Worm (Caenorhabditis elegans) whole organism, L2 larva: ENCODE data around the gene T25B9.1.

Experiments
- C34F6.9 ChIP-seq: fragments of 150-350 bp; optimal IDR thresholded peaks from 2 replicates; lab custom pipeline; 2014; ENCODE audit warnings: missing biosample characterization, missing genetic modification characterization
- F13H6.1 ChIP-seq: sonication (generic microtip); optimal IDR thresholded peaks from 2 replicates; lab custom pipeline; 2016; ENCODE audit warnings: missing genetic modification characterization, missing compliant biosample characterization
- R02D3.7 ChIP-seq: fragments of 150-350 bp; optimal IDR thresholded peaks from 2 replicates; lab custom pipeline; 2014; ENCODE audit warnings: missing biosample characterization, missing genetic modification characterization
- Y55F3AM.14 ChIP-seq: fragments of 200-800 bp; sonication (Bioruptor generic); optimal IDR thresholded peaks from 2 replicates; lab custom pipeline; 2018; ENCODE audit warnings: mild to moderate bottlenecking, missing genetic modification characterization, missing compliant biosample characterization
- alr-1 ChIP-seq: fragments of 150-350 bp; optimal IDR thresholded peaks from 2 replicates; lab custom pipeline; 2014; ENCODE audit warnings: missing biosample characterization, missing genetic modification characterization
- aly-2 ChIP-seq: fragments of 150-350 bp; optimal IDR thresholded peaks from 2 replicates; lab custom pipeline; 2014; ENCODE audit warnings: missing biosample characterization, missing genetic modification characterization
- ama-1 ChIP-seq: fragments of 150-350 bp; optimal IDR thresholded peaks from 2 replicates; lab custom pipeline; 2018; ENCODE audit warnings: inconsistent platforms
- blmp-1 ChIP-seq: sonication (generic microtip); optimal IDR thresholded peaks from 2 replicates; lab custom pipeline; 2017; ENCODE audit warnings: missing genetic modification characterization, mild to moderate bottlenecking, missing compliant biosample characterization, antibody characterized with exemption, moderate library complexity; ENCODE audit not compliant: insufficient read depth
- ceh-16 ChIP-seq: fragments of 150-350 bp; optimal IDR thresholded peaks from 2 replicates; lab custom pipeline; 2014; ENCODE audit warnings: missing biosample characterization, missing genetic modification characterization
- ceh-82 ChIP-seq: fragments of 150-350 bp; optimal IDR thresholded peaks from 2 replicates; lab custom pipeline; 2014; ENCODE audit warnings: missing biosample characterization, missing genetic modification characterization
- crh-2 ChIP-seq: sonication (generic microtip); optimal IDR thresholded peaks from 2 replicates; lab custom pipeline; 2017; ENCODE audit warnings: missing biosample characterization, missing genetic modification characterization
- egl-27 ChIP-seq: sonication (generic microtip); optimal IDR thresholded peaks from 3 replicates; lab custom pipeline; 2017; ENCODE audit warnings: missing biosample characterization, missing genetic modification reagents, missing genetic modification characterization
- elt-1 ChIP-seq: fragments of 150-350 bp; optimal IDR thresholded peaks from 2 replicates; lab custom pipeline; 2014; ENCODE audit warnings: missing biosample characterization, missing genetic modification characterization
- elt-3 ChIP-seq: sonication (generic microtip); optimal IDR thresholded peaks from 2 replicates; lab custom pipeline; 2017; ENCODE audit warnings: missing biosample characterization, missing genetic modification characterization
- fos-1 ChIP-seq: fragments of 150-350 bp; optimal IDR thresholded peaks from 2 replicates; lab custom pipeline; 2014; ENCODE audit warnings: missing biosample characterization, missing genetic modification characterization
- gmeb-1 ChIP-seq: fragments of 150-350 bp; optimal IDR thresholded peaks from 2 replicates; lab custom pipeline; 2014; ENCODE audit warnings: missing biosample characterization, missing genetic modification characterization
- lin-11 ChIP-seq: fragments of 150-350 bp; sonication (generic microtip); optimal IDR thresholded peaks from 2 replicates; lab custom pipeline; 2014; ENCODE audit warnings: missing biosample characterization, missing genetic modification characterization, inconsistent platforms, mixed read lengths
- lsy-2 ChIP-seq, 2 experiments: fragments of 150-350 bp in 1 of 2; sonication (generic microtip) in 1 of 2; optimal IDR thresholded peaks; 2 replicates each; lab custom pipeline; 2014 to 2017; ENCODE audit warnings: missing biosample characterization in 2 of 2, missing genetic modification characterization in 2 of 2
- mab-5 ChIP-seq: fragments of 150-350 bp; optimal IDR thresholded peaks from 2 replicates; lab custom pipeline; 2014; ENCODE audit warnings: missing biosample characterization, missing genetic modification characterization
- mbf-1 ChIP-seq: sonication (generic microtip); optimal IDR thresholded peaks from 2 replicates; lab custom pipeline; 2017; ENCODE audit warnings: missing biosample characterization, missing genetic modification characterization
- mdl-1 ChIP-seq, 2 experiments: fragments of 150-350 bp in 1 of 2; sonication (generic microtip) in 1 of 2; optimal IDR thresholded peaks; 2 replicates each; lab custom pipeline; 2017; ENCODE audit warnings: missing biosample characterization in 2 of 2, missing genetic modification characterization in 2 of 2
- nhr-11 ChIP-seq: fragments of 150-350 bp; optimal IDR thresholded peaks from 2 replicates; lab custom pipeline; 2014; ENCODE audit warnings: missing biosample characterization, missing genetic modification characterization
- nhr-12 ChIP-seq: fragments of 150-350 bp; optimal IDR thresholded peaks from 2 replicates; lab custom pipeline; 2014; ENCODE audit warnings: missing biosample characterization, missing genetic modification characterization
- nhr-129 ChIP-seq: fragments of 150-350 bp; optimal IDR thresholded peaks from 2 replicates; lab custom pipeline; 2014; ENCODE audit warnings: missing biosample characterization, missing genetic modification characterization
- nhr-21 ChIP-seq: fragments of 150-350 bp; optimal IDR thresholded peaks from 2 replicates; lab custom pipeline; 2014; ENCODE audit warnings: missing biosample characterization, missing genetic modification characterization
- nhr-23 ChIP-seq: fragments of 150-350 bp; optimal IDR thresholded peaks from 2 replicates; lab custom pipeline; 2014; ENCODE audit warnings: missing biosample characterization, missing genetic modification reagents, missing genetic modification characterization
- nhr-237 ChIP-seq: fragments of 150-350 bp; optimal IDR thresholded peaks from 2 replicates; lab custom pipeline; 2014; ENCODE audit warnings: missing biosample characterization, missing genetic modification characterization
- nhr-25 ChIP-seq: fragments of 150-350 bp; sonication (generic microtip); optimal IDR thresholded peaks from 3 replicates; lab custom pipeline; 2014; ENCODE audit warnings: missing biosample characterization, missing genetic modification characterization
- nhr-6 ChIP-seq: fragments of 150-350 bp; optimal IDR thresholded peaks from 2 replicates; lab custom pipeline; 2014; ENCODE audit warnings: missing biosample characterization, missing genetic modification characterization
- nhr-77 ChIP-seq: fragments of 150-350 bp; optimal IDR thresholded peaks from 2 replicates; lab custom pipeline; 2014; ENCODE audit warnings: missing biosample characterization, missing genetic modification characterization
- sem-4 ChIP-seq: fragments of 150-350 bp; optimal IDR thresholded peaks from 2 replicates; lab custom pipeline; 2014; ENCODE audit warnings: missing biosample characterization, missing genetic modification reagents, missing genetic modification characterization
- skn-1 ChIP-seq: sonication (generic microtip); optimal IDR thresholded peaks from 2 replicates; lab custom pipeline; 2017; ENCODE audit warnings: missing biosample characterization, missing genetic modification characterization
- sma-3 ChIP-seq: sonication (generic microtip); optimal IDR thresholded peaks from 2 replicates; lab custom pipeline; 2016; ENCODE audit warnings: missing genetic modification reagents, missing genetic modification characterization, missing compliant biosample characterization
- sma-9 ChIP-seq, 2 experiments: fragments of 150-350 bp in 1 of 2; sonication (generic microtip) in 1 of 2; optimal IDR thresholded peaks; 2 replicates each; lab custom pipeline; 2014 to 2016; ENCODE audit warnings: missing genetic modification characterization in 2 of 2, mild to moderate bottlenecking in 1 of 2, missing biosample characterization in 1 of 2, missing compliant biosample characterization in 1 of 2, missing genetic modification reagents in 1 of 2, moderate library complexity in 1 of 2
- snpc-4 ChIP-seq: fragments of 150-350 bp; optimal IDR thresholded peaks from 2 replicates; lab custom pipeline; 2014; ENCODE audit warnings: missing biosample characterization, missing genetic modification characterization
- unc-39 ChIP-seq: fragments of 150-350 bp; optimal IDR thresholded peaks from 2 replicates; lab custom pipeline; 2014; ENCODE audit warnings: missing biosample characterization, missing genetic modification characterization
- unc-55 ChIP-seq: fragments of 150-350 bp; sonication (generic microtip); optimal IDR thresholded peaks from 3 replicates; lab custom pipeline; 2014; ENCODE audit warnings: missing biosample characterization, missing genetic modification reagents, missing genetic modification characterization
- unc-62 ChIP-seq: fragments of 150-350 bp; optimal IDR thresholded peaks from 2 replicates; lab custom pipeline; 2014; ENCODE audit warnings: missing biosample characterization, missing genetic modification reagents, missing genetic modification characterization
- ztf-4 ChIP-seq: fragments of 150-350 bp; optimal IDR thresholded peaks from 2 replicates; lab custom pipeline; 2014; ENCODE audit warnings: missing biosample characterization, missing genetic modification characterization

Gene T25B9.1

DNA sequence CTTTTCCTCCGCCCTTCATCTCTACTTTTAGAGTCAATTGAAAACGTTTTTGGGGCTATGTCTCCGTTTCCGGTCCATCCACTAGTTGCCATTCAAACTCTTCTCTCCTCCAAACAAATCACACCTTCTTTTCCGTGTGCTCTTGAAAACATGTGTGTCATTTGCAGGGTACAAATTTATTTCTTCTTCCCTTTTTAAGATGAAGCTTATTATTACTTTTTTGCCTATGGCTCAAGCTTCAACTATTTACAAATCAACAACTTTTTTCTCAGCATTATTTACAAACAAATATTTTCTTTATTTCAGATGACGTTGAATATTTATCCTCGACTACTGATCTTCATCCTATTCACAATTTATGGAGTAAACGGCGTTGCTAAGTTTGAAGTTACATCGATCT lies 5.5 kb downstream of the T25B9.1 start, which contains the start of gene T25B9.3:
TSS of gene T25B9.3 (plus strand) at position 301 of the 400 bp plus-strand sequence.
- no peak for TF ChIP-seq snpc-4
- no peak for TF ChIP-seq mab-5
- TF ChIP-seq nhr-12 (tag; lab: Kevin White, UChicago): no peak
- no peak for TF ChIP-seq elt-1 (tag; lab: Kevin White, UChicago)
- TF ChIP-seq unc-62: no peak
- TF ChIP-seq skn-1 (tag; lab: Kevin White, UChicago): no peak
- TF ChIP-seq C34F6.9 (tag; lab: Kevin White, UChicago): no peak
- no peak for TF ChIP-seq mdl-1 (tag; optimal IDR thresholded peaks at IDR 0.05; lab: Kevin White, UChicago)
- TF ChIP-seq alr-1: no peak
- TF ChIP-seq nhr-11 (tag; lab: Kevin White, UChicago): no peak
- no peak for TF ChIP-seq F13H6.1 (tag; lab: Kevin White, UChicago)
- TF ChIP-seq ztf-4 (tag; lab: Kevin White, UChicago): no peak
- TF ChIP-seq nhr-237 (tag; lab: Kevin White, UChicago): no peak
- TF ChIP-seq sma-3 (GFP tag; lab: Kevin White, UChicago): no peak
- TF ChIP-seq ceh-82 (tag; lab: Kevin White, UChicago): no peak
- no peak for TF ChIP-seq nhr-77
- no peak for TF ChIP-seq sem-4 (tag; lab: Kevin White, UChicago)
- TF ChIP-seq nhr-129 (tag; lab: Kevin White, UChicago): no peak
- TF ChIP-seq sma-9 (GFP tag; optimal IDR thresholded peaks at IDR 0.05; lab: Kevin White, UChicago): no peak
- TF ChIP-seq sma-9 (tag; optimal IDR thresholded peaks at IDR 0.05; lab: Kevin White, UChicago): no peak
- no peak for TF ChIP-seq ama-1 (lab: Kevin White, UChicago)
- TF ChIP-seq, all 48 proteins: peak for 0

DNA sequence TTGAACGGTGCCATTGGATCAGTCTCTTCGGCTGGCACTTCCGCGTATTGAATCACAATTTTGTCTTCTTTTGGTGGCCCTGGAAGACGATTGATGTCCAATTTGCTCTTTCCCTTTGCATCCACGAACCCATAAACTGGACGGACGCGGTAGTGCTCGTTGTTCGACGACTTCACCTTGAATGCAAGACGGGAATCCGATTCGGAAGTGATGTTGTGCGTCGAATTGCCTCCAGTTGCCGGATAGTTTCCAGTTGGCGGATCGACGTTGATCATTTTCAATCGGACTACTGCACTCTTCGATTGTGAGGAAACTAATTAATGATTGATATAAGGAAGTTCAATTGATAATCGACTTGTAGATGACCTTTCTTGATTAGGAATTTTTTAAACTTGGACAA lies 11.6 kb downstream of the T25B9.1 start, which contains the start of gene ssp-34:
TSS of gene ssp-34 (minus strand) at position 275 of the 400 bp plus-strand sequence.
- no peak for TF ChIP-seq sem-4 (tag; lab: Kevin White, UChicago)
- TF ChIP-seq nhr-237 (tag; lab: Kevin White, UChicago): no peak
- no peak for TF ChIP-seq lin-11
- no peak for TF ChIP-seq aly-2 (tag; lab: Kevin White, UChicago)
- no peak for TF ChIP-seq elt-3
- TF ChIP-seq Y55F3AM.14: no peak
- TF ChIP-seq nhr-129 (tag; lab: Kevin White, UChicago): no peak
- no peak for TF ChIP-seq mdl-1 (tag; optimal IDR thresholded peaks at IDR 0.05; lab: Kevin White, UChicago)
- no peak for TF ChIP-seq ceh-16 (tag; lab: Kevin White, UChicago)
- TF ChIP-seq skn-1 (tag; lab: Kevin White, UChicago): no peak
- no peak for TF ChIP-seq sma-3 (GFP tag; lab: Kevin White, UChicago)
- no peak for TF ChIP-seq blmp-1
- TF ChIP-seq elt-1 (tag; lab: Kevin White, UChicago): no peak
- TF ChIP-seq gmeb-1 (tag; lab: Kevin White, UChicago): no peak
- no peak for TF ChIP-seq R02D3.7 (tag; lab: Kevin White, UChicago)

DNA sequence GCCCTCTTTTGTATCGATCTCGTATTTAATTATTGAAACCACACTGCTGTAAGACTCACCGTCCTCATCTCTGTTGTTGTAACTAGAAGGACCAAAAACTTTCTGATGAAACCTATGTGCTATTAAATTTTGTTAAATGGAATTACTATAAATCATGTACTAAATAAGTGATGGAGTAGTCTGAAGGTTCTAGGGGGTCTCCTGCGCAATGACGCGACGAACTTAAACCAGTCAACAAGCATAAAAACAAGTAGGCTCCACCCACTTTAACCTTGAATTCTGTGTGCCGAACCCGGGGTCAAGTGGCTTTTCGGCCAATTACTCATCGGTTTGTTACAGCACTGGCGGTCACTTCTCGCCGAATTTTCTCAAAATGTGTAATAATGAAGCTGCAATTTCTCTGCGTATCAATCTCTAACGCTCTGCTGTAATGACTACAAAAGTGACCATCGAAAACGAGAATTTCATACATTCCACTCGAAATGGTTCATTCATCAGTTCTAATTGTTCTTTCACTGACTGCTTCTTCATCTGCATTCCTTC lies 12.9 kb downstream of the T25B9.1 start, which contains the start of gene grl-21:
TSS of gene grl-21 (plus strand) at position 464 of the 543 bp plus-strand sequence.
- TF ChIP-seq nhr-12 (tag; lab: Kevin White, UChicago) (no peak), nhr-25 (tag; lab: Kevin White, UChicago) (peak; percentile 76), unc-39 (tag; lab: Kevin White, UChicago) (no peak), aly-2 (tag; lab: Kevin White, UChicago) (no peak), mdl-1 (tag; optimal IDR thresholded peaks at IDR 0.05; lab: Kevin White, UChicago) (no peak), nhr-237 (tag; lab: Kevin White, UChicago) (no peak), skn-1 (tag; lab: Kevin White, UChicago) (no peak)

DNA sequence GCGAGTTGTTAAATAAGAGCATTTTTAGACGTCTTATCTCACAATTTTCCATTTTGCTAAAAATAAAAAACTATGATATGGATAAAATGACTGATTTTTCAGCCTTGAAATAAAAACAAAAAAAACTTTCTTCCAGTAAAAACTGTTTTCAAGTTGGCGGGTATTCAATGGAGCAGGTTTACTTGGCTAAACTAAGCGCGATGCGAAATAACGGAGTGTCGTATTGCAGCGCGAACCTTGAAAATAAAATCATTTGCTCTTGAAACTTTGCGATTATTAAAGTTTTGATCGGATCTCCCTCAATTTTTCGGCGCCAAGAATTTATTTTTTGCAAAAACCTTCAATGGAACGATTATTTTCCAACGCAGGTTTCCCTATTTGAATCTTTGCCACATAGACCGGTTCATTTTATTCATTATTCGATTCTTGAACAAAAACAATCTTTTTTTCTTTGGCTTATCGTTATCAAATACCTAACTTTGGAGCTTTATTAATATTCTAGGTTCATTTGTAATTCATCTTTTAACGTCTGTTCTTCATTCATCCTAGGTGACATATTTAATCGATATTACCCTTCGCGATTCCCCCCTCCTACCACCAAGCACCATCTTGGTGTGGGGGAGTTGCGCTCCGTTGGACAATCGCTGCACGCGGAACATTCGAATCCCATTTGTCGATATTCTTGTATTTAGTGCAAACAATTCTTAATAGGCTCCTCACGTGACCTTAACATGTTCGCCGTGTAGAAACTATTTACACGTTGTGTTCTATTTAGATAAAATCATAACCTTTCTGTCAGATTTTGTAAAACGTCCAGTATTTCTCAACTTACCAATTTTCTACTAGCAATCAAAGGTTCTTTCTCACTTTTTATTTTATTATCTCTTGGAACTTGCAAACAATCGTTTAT lies 15.2 kb downstream of the T25B9.1 start, which contains the start of the genes orc-5 and cyb-1:
TSS of gene orc-5 (minus strand) at position 62 of the 910 bp plus-strand sequence.
TSS of gene cyb-1 (plus strand) at position 690 of the 910 bp plus-strand sequence.
- TF ChIP-seq nhr-25 (tag; lab: Kevin White, UChicago): peak; percentile 67
- TF ChIP-seq nhr-11 (tag; lab: Kevin White, UChicago): no peak
- TF ChIP-seq gmeb-1 (tag; lab: Kevin White, UChicago): peak; percentile 98
- TF ChIP-seq mab-5: peak; percentile 59
- TF ChIP-seq unc-39 (tag; lab: Kevin White, UChicago): no peak
- peak; percentile 72 for TF ChIP-seq nhr-6 (tag; lab: Kevin White, UChicago)
- TF ChIP-seq C34F6.9 (tag; lab: Kevin White, UChicago): peak; percentile 77
- no peak for TF ChIP-seq nhr-23 (tag; lab: Kevin White, UChicago)
- no peak for TF ChIP-seq nhr-237 (tag; lab: Kevin White, UChicago)
- peak; percentile 33 for TF ChIP-seq nhr-21 (tag; lab: Kevin White, UChicago)
- no peak for TF ChIP-seq skn-1 (tag; lab: Kevin White, UChicago)
- peak; percentile 93 for TF ChIP-seq unc-55 (GFP tag; lab: Kevin White, UChicago)
- TF ChIP-seq lin-11: peak; percentile 59
- TF ChIP-seq nhr-129 (tag; lab: Kevin White, UChicago): peak; percentile 81
- peak; percentile 31 for TF ChIP-seq snpc-4
- TF ChIP-seq sma-3 (GFP tag; lab: Kevin White, UChicago): peak; percentile 42
- peak; percentile 42 for TF ChIP-seq ztf-4 (tag; lab: Kevin White, UChicago)
- TF ChIP-seq nhr-77: no peak
- TF ChIP-seq sma-9 (GFP tag; optimal IDR thresholded peaks at IDR 0.05; lab: Kevin White, UChicago): peak; percentile 78
- no peak for TF ChIP-seq sma-9 (tag; optimal IDR thresholded peaks at IDR 0.05; lab: Kevin White, UChicago)
- TF ChIP-seq mdl-1 (tag; optimal IDR thresholded peaks at IDR 0.05; lab: Kevin White, UChicago): peak in 1 of 2 experiments; percentile 19
- TF ChIP-seq blmp-1: peak; percentile 9
- peak; percentile 14 for TF ChIP-seq ceh-82 (tag; lab: Kevin White, UChicago)
- TF ChIP-seq sem-4 (tag; lab: Kevin White, UChicago): peak; percentile 25
- TF ChIP-seq fos-1 (tag; lab: Kevin White, UChicago): peak; percentile 5
- TF ChIP-seq egl-27 (tag; lab: Kevin White, UChicago): no peak
- TF ChIP-seq mbf-1 (tag; lab: Kevin White, UChicago): no peak
- peak; percentile 88 for TF ChIP-seq crh-2 (tag; lab: Kevin White, UChicago)
- TF ChIP-seq lsy-2 (tag; optimal IDR thresholded peaks at IDR 0.05; lab: Kevin White, UChicago): peak in 1 of 2 experiments; percentile 89
